Worm (Caenorhabditis elegans): Measurements from ENCODE around the gene fbxa-142.

Gene fbxa-142

ce11 chrV:16139529-16139928 lies 8.4 kb upstream of the fbxa-142 start, which contains the start of gene clc-11:
Gene clc-11 (minus strand): TSS chrV:16139629.
- TF ChIP-seq mdl-1 (tag; optimal IDR thresholded peaks at IDR 0.05) (no peak), efl-1 (optimal IDR thresholded peaks at IDR 0.05) (no peak), efl-1 (GFP tag; optimal IDR thresholded peaks at IDR 0.05 in 1 of 2) (peak in 1 of 2 experiments; percentile 65), nhr-19 (GFP tag; conservative IDR thresholded peaks at IDR 0.05) (no peak), jun-1 (tag; optimal IDR thresholded peaks at IDR 0.05) (no peak), pqm-1 (tag; optimal IDR thresholded peaks at IDR 0.05) (no peak), lir-3 (tag; optimal IDR thresholded peaks at IDR 0.05; ENCODE audit: poor library complexity) (no peak), dpl-1 (GFP tag; optimal IDR thresholded peaks at IDR 0.05) (no peak), nhr-85 (tag) (no peak), nhr-11 (tag; optimal IDR thresholded peaks at IDR 0.05) (no peak), mab-9 (GFP tag; IDR thresholded peaks at IDR 0.05) (no peak), unc-98 (GFP tag; IDR thresholded peaks at IDR 0.05) (no peak), zip-4 (GFP tag; optimal IDR thresholded peaks at IDR 0.05) (no peak), unc-130 (tag; optimal IDR thresholded peaks at IDR 0.05) (no peak), nhr-47 (tag; optimal IDR thresholded peaks at IDR 0.05) (no peak), elt-2 (tag; optimal IDR thresholded peaks at IDR 0.05) (peak; percentile 10), ztf-4 (tag; optimal IDR thresholded peaks at IDR 0.05) (no peak), fkh-4 (tag; optimal IDR thresholded peaks at IDR 0.05; ENCODE audit: borderline replicate concordance) (no peak)

- no peak for TF ChIP-seq mdl-1 (tag; optimal IDR thresholded peaks at IDR 0.05)
- no peak for TF ChIP-seq unc-30 (tag; optimal IDR thresholded peaks at IDR 0.05)
- TF ChIP-seq hlh-4 (tag; optimal IDR thresholded peaks at IDR 0.05), result no peak
Measured at ce11 chrV:16137043-16137442, 5.9 kb upstream of the fbxa-142 start, which contains the start of gene F44G3.7. Gene F44G3.7 (minus strand): TSS chrV:16137143.

- TF ChIP-seq mep-1 (tag; optimal IDR thresholded peaks at IDR 0.05), result no peak
- TF ChIP-seq lin-14 (GFP tag; optimal IDR thresholded peaks at IDR 0.05), result no peak
- TF ChIP-seq pag-3 (tag; optimal IDR thresholded peaks at IDR 0.05; ENCODE audit: borderline replicate concordance, insufficient read depth), result no peak
- TF ChIP-seq nhr-76 (tag; optimal IDR thresholded peaks at IDR 0.05), result no peak
- no peak for TF ChIP-seq C16A3.4 (tag; optimal IDR thresholded peaks at IDR 0.05)
- no peak for TF ChIP-seq nhr-237 (tag; optimal IDR thresholded peaks at IDR 0.05)
- TF ChIP-seq aha-1 (tag; optimal IDR thresholded peaks at IDR 0.05), result no peak
- no peak for TF ChIP-seq aly-2 (tag; optimal IDR thresholded peaks at IDR 0.05)
- no peak for TF ChIP-seq nhr-77 (tag; optimal IDR thresholded peaks at IDR 0.05)
- no peak for TF ChIP-seq ztf-11 (tag; optimal IDR thresholded peaks at IDR 0.05)
- TF ChIP-seq hlh-17 (GFP tag; optimal IDR thresholded peaks at IDR 0.05; ENCODE audit: borderline replicate concordance), result no peak
- no peak for TF ChIP-seq nhr-11 (tag; optimal IDR thresholded peaks at IDR 0.05)
- no peak for TF ChIP-seq hlh-4 (tag; optimal IDR thresholded peaks at IDR 0.05)
- TF ChIP-seq ets-5 (GFP tag; IDR thresholded peaks at IDR 0.05), result no peak
- no peak for TF ChIP-seq alr-1 (tag; optimal IDR thresholded peaks at IDR 0.05; ENCODE audit: borderline replicate concordance)
- no peak for TF ChIP-seq pax-3 (tag; optimal IDR thresholded peaks at IDR 0.05)
- no peak for TF ChIP-seq irx-1 (tag; optimal IDR thresholded peaks at IDR 0.05)
Measured at ce11 chrV:16132705-16133104, 1.6 kb upstream of the fbxa-142 start, which contains the start of gene fbxa-144. Gene fbxa-144 (minus strand): TSS chrV:16132805.

- TF ChIP-seq snpc-4 (tag; optimal IDR thresholded peaks at IDR 0.05), result no peak
- no peak for TF ChIP-seq unc-86 (tag; optimal IDR thresholded peaks at IDR 0.05)
- peak; percentile 15 for TF ChIP-seq zip-4 (GFP tag; optimal IDR thresholded peaks at IDR 0.05)
Measured at ce11 chrV:16132215-16132614, 1.1 kb upstream of the fbxa-142 start.
